Worm (Caenorhabditis elegans): ENCODE measurements around the gene Y39A1A.3.

DNA sequence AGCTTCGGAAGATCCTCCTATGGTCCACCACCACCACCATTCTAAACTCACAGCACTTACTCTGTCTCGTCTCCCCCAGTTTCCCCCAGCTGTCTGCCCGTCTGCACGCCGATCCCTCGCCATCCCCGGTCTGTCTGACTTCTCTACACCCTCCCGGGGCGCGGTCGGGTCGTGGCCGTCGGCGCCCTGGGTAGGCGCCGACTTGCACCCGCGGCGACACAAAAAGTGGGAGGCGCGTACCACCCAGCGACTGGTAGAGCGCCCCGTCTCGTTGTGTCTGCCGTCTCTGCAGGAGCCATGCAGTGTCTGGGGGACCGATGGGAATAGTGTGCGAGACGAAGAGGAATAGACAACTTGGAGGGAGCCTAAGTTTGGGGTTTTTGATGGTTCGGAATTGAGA lies 37.7 kb upstream of the Y39A1A.3 start:
- TF ChIP-seq sea-1 (GFP tag; conservative IDR thresholded peaks at IDR 0.05): no peak
- TF ChIP-seq aly-1 (tag; optimal IDR thresholded peaks at IDR 0.05): peak; percentile 47
- 0 out of 2 replicates have a peak, but pooled peaks have one; percentile 8 for TF ChIP-seq flt-1 (GFP tag; IDR thresholded peaks at IDR 0.05)
- no peak for TF ChIP-seq ceh-13 (GFP tag; optimal IDR thresholded peaks at IDR 0.05)
- no peak for TF ChIP-seq F13C5.2 (tag; optimal IDR thresholded peaks at IDR 0.05)
- TF ChIP-seq ets-7 (tag; optimal IDR thresholded peaks at IDR 0.05): no peak
- no peak for TF ChIP-seq scrt-1 (GFP tag; IDR thresholded peaks at IDR 0.05)
